Worm (Caenorhabditis elegans) whole organism, L3 larva: Measurements from ENCODE around the gene golg-4.

Experiments
- R02D3.7 ChIP-seq: fragments of 150-350 bp; optimal IDR thresholded peaks from 2 replicates; lab custom pipeline; 2014; ENCODE audit warnings: missing biosample characterization, missing genetic modification characterization
- aly-2 ChIP-seq: fragments of 150-350 bp; optimal IDR thresholded peaks from 2 replicates; lab custom pipeline; 2014; ENCODE audit warnings: missing biosample characterization, missing genetic modification characterization
- ama-1 ChIP-seq: fragments of 150-350 bp; optimal IDR thresholded peaks from 2 replicates; lab custom pipeline; 2018
- ceh-16 ChIP-seq: sonication (generic microtip); optimal IDR thresholded peaks from 2 replicates; lab custom pipeline; 2017; ENCODE audit warnings: missing biosample characterization, missing genetic modification characterization
- ceh-28 ChIP-seq: fragments of 150-350 bp; optimal IDR thresholded peaks from 2 replicates; lab custom pipeline; 2014; ENCODE audit warnings: missing biosample characterization, missing genetic modification reagents, missing genetic modification characterization
- ceh-9 ChIP-seq: sonication (generic microtip); optimal IDR thresholded peaks from 2 replicates; lab custom pipeline; 2018; ENCODE audit warnings: missing biosample characterization, missing genetic modification characterization
- egl-27 ChIP-seq: sonication (generic microtip); optimal IDR thresholded peaks from 4 replicates; lab custom pipeline; 2017; ENCODE audit warnings: missing biosample characterization, missing genetic modification reagents, missing genetic modification characterization
- elt-1 ChIP-seq: fragments of 150-350 bp; optimal IDR thresholded peaks from 2 replicates; lab custom pipeline; 2014; ENCODE audit warnings: missing biosample characterization, missing genetic modification characterization
- elt-2 ChIP-seq: sonication (generic microtip); optimal IDR thresholded peaks from 2 replicates; lab custom pipeline; 2016; ENCODE audit warnings: missing genetic modification reagents, mild to moderate bottlenecking, missing genetic modification characterization, missing compliant biosample characterization
- elt-3 ChIP-seq, 3 experiments: fragments of 150-350 bp in 1 of 3; sonication (generic microtip) in 2 of 3; optimal IDR thresholded peaks; 2 replicates in 2 of 3; 4 replicates in 1 of 3; lab custom pipeline; 2014 to 2017; ENCODE audit warnings: missing biosample characterization in 3 of 3, missing genetic modification characterization in 3 of 3
- eor-1 ChIP-seq, 2 experiments: fragments of 150-350 bp; optimal IDR thresholded peaks; 2 replicates each; lab custom pipeline; 2014 to 2018; ENCODE audit warnings: missing biosample characterization in 2 of 2, missing genetic modification characterization in 2 of 2
- fkh-10 ChIP-seq: sonication (generic microtip); optimal IDR thresholded peaks from 2 replicates; lab custom pipeline; 2017; ENCODE audit warnings: missing biosample characterization, missing genetic modification reagents, missing genetic modification characterization
- fkh-2 ChIP-seq: fragments of 150-350 bp; optimal IDR thresholded peaks from 2 replicates; lab custom pipeline; 2014; ENCODE audit warnings: missing biosample characterization, missing genetic modification reagents, missing genetic modification characterization
- fos-1 ChIP-seq: fragments of 150-350 bp; optimal IDR thresholded peaks from 2 replicates; lab custom pipeline; 2014; ENCODE audit warnings: missing biosample characterization, missing genetic modification characterization
- hmg-11 ChIP-seq: sonication (generic microtip); optimal IDR thresholded peaks from 2 replicates; lab custom pipeline; 2016; ENCODE audit warnings: missing genetic modification characterization, missing compliant biosample characterization
- jun-1 ChIP-seq: fragments of 150-350 bp; optimal IDR thresholded peaks from 2 replicates; lab custom pipeline; 2014; ENCODE audit warnings: missing biosample characterization, missing genetic modification reagents, missing genetic modification characterization
- lin-15B ChIP-seq: fragments of 150-350 bp; optimal IDR thresholded peaks from 2 replicates; lab custom pipeline; 2014; ENCODE audit warnings: missing biosample characterization, missing genetic modification characterization
- lin-39 ChIP-seq: fragments of 150-350 bp; optimal IDR thresholded peaks from 2 replicates; lab custom pipeline; 2018; ENCODE audit warnings: missing biosample characterization, missing genetic modification reagents, missing genetic modification characterization
- lsy-12 ChIP-seq: sonication (generic microtip); optimal IDR thresholded peaks from 2 replicates; lab custom pipeline; 2016; ENCODE audit warnings: mild to moderate bottlenecking, missing genetic modification characterization, missing compliant biosample characterization
- mdl-1 ChIP-seq: fragments of 150-350 bp; optimal IDR thresholded peaks from 2 replicates; lab custom pipeline; 2014; ENCODE audit warnings: missing biosample characterization, missing genetic modification characterization
- mml-1 ChIP-seq: fragments of 150-350 bp; sonication (generic microtip); optimal IDR thresholded peaks from 3 replicates; lab custom pipeline; 2014; ENCODE audit warnings: missing biosample characterization, missing genetic modification characterization
- nfya-1 ChIP-seq: sonication (generic microtip); optimal IDR thresholded peaks from 2 replicates; lab custom pipeline; 2017; ENCODE audit warnings: missing genetic modification characterization, mild to moderate bottlenecking, missing compliant biosample characterization, antibody characterized with exemption, moderate library complexity; ENCODE audit not compliant: insufficient read depth
- nhr-12 ChIP-seq: fragments of 150-350 bp; optimal IDR thresholded peaks from 2 replicates; lab custom pipeline; 2014; ENCODE audit warnings: missing biosample characterization, missing genetic modification characterization
- nhr-23 ChIP-seq: fragments of 150-350 bp; optimal IDR thresholded peaks from 2 replicates; lab custom pipeline; 2014; ENCODE audit warnings: missing biosample characterization, missing genetic modification reagents, missing genetic modification characterization
- nhr-237 ChIP-seq: fragments of 150-350 bp; optimal IDR thresholded peaks from 2 replicates; lab custom pipeline; 2014; ENCODE audit warnings: missing biosample characterization, missing genetic modification characterization
- nhr-25 ChIP-seq: sonication (generic microtip); optimal IDR thresholded peaks from 2 replicates; lab custom pipeline; 2017; ENCODE audit warnings: missing biosample characterization, missing genetic modification characterization
- nhr-43 ChIP-seq: sonication (generic microtip); optimal IDR thresholded peaks from 2 replicates; lab custom pipeline; 2016; ENCODE audit warnings: mild to moderate bottlenecking, missing genetic modification characterization, missing compliant biosample characterization; ENCODE audit not compliant: poor library complexity, severe bottlenecking
- nhr-67 ChIP-seq: fragments of 150-350 bp; optimal IDR thresholded peaks from 2 replicates; lab custom pipeline; 2014; ENCODE audit warnings: missing biosample characterization, missing genetic modification characterization
- nhr-76 ChIP-seq: fragments of 150-350 bp; sonication (generic microtip); optimal IDR thresholded peaks from 5 replicates; lab custom pipeline; 2014; ENCODE audit warnings: missing biosample characterization, missing genetic modification characterization
- pha-4 ChIP-seq: fragments of 150-350 bp; optimal IDR thresholded peaks from 2 replicates; lab custom pipeline; 2014; ENCODE audit warnings: missing biosample characterization, missing genetic modification reagents, missing genetic modification characterization
- pqm-1 ChIP-seq: fragments of 150-350 bp; optimal IDR thresholded peaks from 2 replicates; lab custom pipeline; 2017; ENCODE audit warnings: missing biosample characterization, missing genetic modification characterization, inconsistent platforms
- skn-1 ChIP-seq: fragments of 150-350 bp; optimal IDR thresholded peaks from 2 replicates; lab custom pipeline; 2014; ENCODE audit warnings: missing biosample characterization, missing genetic modification characterization
- tbx-2 ChIP-seq: sonication (generic microtip); optimal IDR thresholded peaks from 2 replicates; lab custom pipeline; 2016; ENCODE audit warnings: mild to moderate bottlenecking, missing genetic modification characterization, missing compliant biosample characterization
- zag-1 ChIP-seq: fragments of 150-350 bp; optimal IDR thresholded peaks from 2 replicates; lab custom pipeline; 2014; ENCODE audit warnings: missing biosample characterization, missing genetic modification characterization
- ztf-11 ChIP-seq: fragments of 150-350 bp; optimal IDR thresholded peaks from 2 replicates; lab custom pipeline; 2014; ENCODE audit warnings: missing biosample characterization, missing genetic modification characterization
- ztf-4 ChIP-seq: fragments of 150-350 bp; optimal IDR thresholded peaks from 2 replicates; lab custom pipeline; 2014; ENCODE audit warnings: missing biosample characterization, missing genetic modification characterization

Gene golg-4

DNA sequence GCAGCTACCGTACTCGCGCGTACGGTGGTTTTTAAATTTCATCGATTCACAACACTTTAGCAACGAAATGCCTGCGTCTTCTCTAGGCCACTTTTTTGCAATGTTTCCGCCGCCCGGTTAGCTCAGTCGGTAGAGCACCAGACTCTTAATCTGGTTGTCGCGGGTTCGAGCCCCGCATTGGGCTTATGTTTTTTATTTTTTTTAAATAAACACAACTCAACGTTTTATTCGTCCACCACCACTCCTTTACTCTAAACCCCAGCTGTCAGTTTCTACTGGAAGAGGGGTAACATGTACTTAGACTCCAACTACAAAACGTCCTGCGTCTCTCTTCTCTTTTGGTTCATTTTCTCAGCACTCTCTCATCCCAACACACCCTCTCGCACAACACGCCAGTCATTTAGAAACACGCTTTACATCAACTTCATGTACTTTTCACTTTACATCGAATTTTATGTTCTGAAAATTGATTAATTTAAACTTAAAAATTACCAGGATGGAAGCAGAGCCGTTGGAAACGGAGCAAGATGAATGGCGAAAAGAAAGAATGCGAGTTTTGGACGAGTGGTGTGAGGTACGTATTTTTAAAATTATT, 15.8 kb upstream of the golg-4 start, which contains the start of the genes elmd-1 and hecw-1 (continued):
- TF ChIP-seq lin-15B (tag; lab: Kevin White, UChicago) (peak; percentile 30), nhr-237 (tag; lab: Kevin White, UChicago) (no peak)

DNA sequence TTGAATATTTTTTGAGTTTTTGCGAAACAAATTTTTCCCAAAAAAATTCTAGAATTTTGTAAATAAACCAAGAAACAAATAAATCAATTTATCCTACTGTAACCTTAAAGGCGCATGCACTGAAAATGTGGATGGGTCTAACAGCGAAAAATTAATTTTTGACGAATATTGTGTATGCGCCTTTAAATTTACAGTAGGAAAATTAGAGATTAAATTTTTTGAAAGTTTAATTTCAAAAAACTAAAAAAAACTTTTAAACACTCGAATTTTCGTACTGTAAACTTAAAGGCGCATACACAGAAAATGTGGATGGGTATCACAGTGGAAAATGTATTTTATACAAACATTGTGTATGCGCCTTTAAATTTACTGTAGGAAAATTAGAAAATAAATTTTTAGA, 15.2 kb upstream of the golg-4 start:
- TF ChIP-seq ztf-4 (tag; lab: Kevin White, UChicago) (no peak), aly-2 (tag; lab: Kevin White, UChicago) (no peak), nhr-67 (tag; lab: Kevin White, UChicago) (no peak), mdl-1 (no peak), nhr-12 (tag; lab: Kevin White, UChicago) (no peak), fos-1 (tag; lab: Kevin White, UChicago) (no peak), skn-1 (tag; lab: Kevin White, UChicago) (no peak), tbx-2 (tag; lab: Kevin White, UChicago) (no peak), egl-27 (tag; lab: Kevin White, UChicago) (no peak), ceh-16 (tag; lab: Kevin White, UChicago) (no peak), ceh-28 (tag; lab: Kevin White, UChicago) (no peak), hmg-11 (tag; lab: Kevin White, UChicago) (no peak), elt-3 (tag; optimal IDR thresholded peaks at IDR 0.05; lab: Kevin White, UChicago) (no peak), nhr-25 (tag; lab: Kevin White, UChicago) (no peak), lin-39 (no peak), zag-1 (no peak), elt-2 (no peak), fkh-10 (GFP tag; lab: Kevin White, UChicago) (no peak), ztf-11 (tag; lab: Kevin White, UChicago) (no peak), nhr-23 (no peak)
- TF ChIP-seq, all 47 proteins: peak for 0

DNA sequence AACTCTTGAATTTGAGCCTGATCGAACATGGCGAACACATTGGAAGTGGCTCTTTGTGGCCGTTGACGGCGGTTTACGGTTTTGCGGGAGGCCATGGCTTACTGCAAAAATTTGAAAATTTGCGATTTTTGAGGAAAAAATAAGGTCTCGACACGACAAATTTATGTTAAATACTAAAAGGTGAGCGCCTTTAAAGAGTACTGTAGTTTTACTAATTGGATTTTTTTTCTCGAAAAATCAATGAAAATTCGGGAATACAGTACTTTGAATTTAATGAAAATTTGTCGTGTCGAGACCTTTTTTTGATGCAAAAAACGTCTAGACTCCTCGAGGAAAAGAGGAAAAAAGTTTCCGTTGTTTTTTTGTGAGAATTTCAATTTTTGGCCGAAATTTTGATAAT, 11.7 kb upstream of the golg-4 start, which contains the start of gene mlc-4:
Gene mlc-4, minus strand, starts transcription at position 101 of the 400 bp plus-strand sequence.
- TF ChIP-seq lin-15B (tag; lab: Kevin White, UChicago) (no peak), egl-27 (tag; lab: Kevin White, UChicago) (no peak), pha-4 (tag; lab: Kevin White, UChicago) (no peak), ama-1 (no peak), nhr-43 (tag; lab: Kevin White, UChicago) (no peak), ceh-28 (tag; lab: Kevin White, UChicago) (no peak), fkh-10 (GFP tag; lab: Kevin White, UChicago) (no peak), aly-2 (tag; lab: Kevin White, UChicago) (no peak), fkh-2 (no peak), zag-1 (no peak), lsy-12 (tag; lab: Kevin White, UChicago) (no peak), tbx-2 (tag; lab: Kevin White, UChicago) (no peak), nhr-25 (tag; lab: Kevin White, UChicago) (no peak)

DNA sequence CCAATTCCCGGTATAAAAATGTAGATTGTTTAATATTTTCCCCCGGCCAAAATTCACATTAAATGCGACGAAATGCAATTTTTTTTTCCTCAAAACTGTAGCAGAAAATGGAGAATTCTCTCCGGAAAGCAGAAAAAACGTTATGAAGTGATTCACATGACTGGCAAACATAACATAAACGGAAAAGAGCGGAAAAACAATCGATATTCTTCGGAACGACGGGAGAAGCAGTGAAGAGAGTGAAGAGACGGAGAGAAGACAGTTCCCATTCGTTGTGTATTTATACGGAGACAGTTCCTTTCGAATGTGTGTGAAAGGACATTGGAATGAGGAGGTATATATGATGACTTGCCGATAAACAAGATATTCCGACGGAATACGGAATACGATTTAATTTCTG, 10.3 kb upstream of the golg-4 start:
- TF ChIP-seq elt-1 (no peak), skn-1 (tag; lab: Kevin White, UChicago) (no peak), aly-2 (tag; lab: Kevin White, UChicago) (no peak), lin-39 (no peak), mdl-1 (no peak), ceh-16 (tag; lab: Kevin White, UChicago) (no peak), nhr-76 (tag; lab: Kevin White, UChicago) (no peak), jun-1 (tag; lab: Kevin White, UChicago) (no peak), ceh-9 (tag; lab: Kevin White, UChicago) (no peak), ceh-28 (tag; lab: Kevin White, UChicago) (peak; percentile 63), eor-1 (tag; optimal IDR thresholded peaks at IDR 0.05; lab: Kevin White, UChicago) (no peak), nhr-25 (tag; lab: Kevin White, UChicago) (no peak), ztf-4 (tag; lab: Kevin White, UChicago) (no peak), pha-4 (tag; lab: Kevin White, UChicago) (no peak), mml-1 (tag; lab: Kevin White, UChicago) (no peak), fkh-2 (no peak), nhr-23 (peak; percentile 31), egl-27 (tag; lab: Kevin White, UChicago) (no peak), R02D3.7 (tag; lab: Kevin White, UChicago) (no peak), elt-2 (no peak), pqm-1 (no peak), nfya-1 (no peak), hmg-11 (tag; lab: Kevin White, UChicago) (no peak), ama-1 (peak; percentile 6)
